Worm (Caenorhabditis elegans) whole organism, L4/young adult: ENCODE results near the gene F10E9.10.

ENCODE experiments used
- W03F9.2 ChIP-seq: fragments of 150-350 bp; optimal IDR thresholded peaks from 2 replicates; lab custom pipeline; 2014; ENCODE audit warnings: missing biosample characterization, missing genetic modification characterization
- dao-5 ChIP-seq: sonication (generic microtip); optimal IDR thresholded peaks from 2 replicates; lab custom pipeline; 2016; ENCODE audit warnings: missing genotype, missing genetic modification characterization, moderate library complexity, missing compliant biosample characterization
- him-1 ChIP-seq: sonication (generic microtip); optimal IDR thresholded peaks from 2 replicates; lab custom pipeline; 2016; ENCODE audit warnings: missing genotype, missing genetic modification reagents, missing genetic modification characterization, missing compliant biosample characterization

DNA sequence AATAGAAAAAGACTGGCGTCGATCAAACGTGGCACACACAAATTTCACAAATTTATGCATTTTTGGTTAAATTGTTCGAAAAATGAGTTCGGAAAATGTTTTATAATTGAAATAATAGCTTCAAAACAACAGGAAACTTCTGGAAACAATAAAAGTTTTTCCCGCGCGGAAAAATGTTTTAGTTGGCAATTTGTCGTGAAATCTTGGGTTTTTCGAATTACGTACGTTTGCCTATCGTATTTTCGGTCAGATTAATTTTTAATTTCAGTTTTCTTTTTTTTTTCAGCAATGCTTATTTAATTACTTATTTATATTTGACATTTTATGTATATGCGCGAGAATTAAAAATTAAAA is 35.4 kb upstream of the F10E9.10 start:
- no peak for TF ChIP-seq dao-5
- TF ChIP-seq him-1 (tag; lab: Kevin White, UChicago), result no peak
- no peak for TF ChIP-seq W03F9.2
